Fruit fly (Drosophila melanogaster) whole organism, embryonic: ENCODE results near the gene Unc-115a.
A peak's percentile ranks its signal among the peaks of the same experiment; 100 is the strongest.

Experiments used
- ATbp ChIP-seq: fragments of 200-800 bp; sonication (Bioruptor generic); optimal IDR thresholded peaks from 2 replicates; lab custom pipeline; 2017; ENCODE audit warnings: missing biosample characterization, mild to moderate bottlenecking, missing genetic modification characterization, missing genetic modification reagents
- Atf3 ChIP-seq: fragments of 200-800 bp; sonication (Bioruptor generic); optimal IDR thresholded peaks from 3 replicates; lab custom pipeline; 2016; ENCODE audit warnings: missing biosample characterization, missing genetic modification characterization
- CG10431 ChIP-seq: fragments of 200-800 bp; sonication (Bioruptor generic); optimal IDR thresholded peaks from 3 replicates; lab custom pipeline; 2018; ENCODE audit warnings: missing biosample characterization, mild to moderate bottlenecking, missing genetic modification characterization
- CG10462 ChIP-seq: fragments of 200-800 bp; sonication (Bioruptor generic); optimal IDR thresholded peaks from 2 replicates; lab custom pipeline; 2016; ENCODE audit warnings: missing biosample characterization, missing genetic modification characterization
- CG12391 ChIP-seq: fragments of 200-800 bp; sonication (Bioruptor generic); optimal IDR thresholded peaks from 3 replicates; lab custom pipeline; 2018; ENCODE audit warnings: missing biosample characterization, mild to moderate bottlenecking, missing genetic modification characterization, moderate library complexity
- CG13287 ChIP-seq: fragments of 200-800 bp; sonication (Bioruptor generic); IDR thresholded peaks from 2 replicates; pipeline ENCODE4 v1.3.6; 2022; ENCODE audit warnings: missing biosample characterization, missing genetic modification characterization; ENCODE audit not compliant: partially characterized antibody
- CG13296 ChIP-seq: fragments of 200-800 bp; sonication (Bioruptor generic); optimal IDR thresholded peaks from 3 replicates; lab custom pipeline; 2018; ENCODE audit warnings: missing biosample characterization, mild to moderate bottlenecking, missing genetic modification characterization
- CG1647 ChIP-seq: fragments of 200-800 bp; sonication (Bioruptor generic); optimal IDR thresholded peaks from 3 replicates; lab custom pipeline; 2016; ENCODE audit warnings: missing biosample characterization, missing genetic modification characterization
- CG16779 ChIP-seq: fragments of 200-800 bp; sonication (Bioruptor generic); IDR thresholded peaks from 2 replicates; pipeline ENCODE4 v1.3.6; 2022; ENCODE audit warnings: missing biosample characterization, missing genetic modification characterization
- CG17385 ChIP-seq: fragments of 200-800 bp; sonication (Bioruptor generic); optimal IDR thresholded peaks from 3 replicates; lab custom pipeline; 2018; ENCODE audit warnings: missing biosample characterization, mild to moderate bottlenecking, missing genetic modification characterization
- CG18599 ChIP-seq: fragments of 200-800 bp; sonication (Bioruptor generic); optimal IDR thresholded peaks from 3 replicates; lab custom pipeline; 2017; ENCODE audit warnings: missing biosample characterization, missing genetic modification characterization, mild to moderate bottlenecking, moderate library complexity, missing genetic modification reagents
- CG2199 ChIP-seq: fragments of 200-800 bp; sonication (Bioruptor generic); IDR thresholded peaks from 3 replicates; pipeline ENCODE4 v1.3.6; 2022; ENCODE audit warnings: missing biosample characterization, missing genetic modification characterization
- CG33213 ChIP-seq: fragments of 200-800 bp; sonication (Bioruptor generic); optimal IDR thresholded peaks from 3 replicates; lab custom pipeline; 2016; ENCODE audit warnings: missing biosample characterization, missing genetic modification characterization
- CG34224 ChIP-seq: fragments of 200-800 bp; sonication (Bioruptor generic); IDR thresholded peaks from 3 replicates; pipeline ENCODE4 v1.3.6; 2022; ENCODE audit warnings: missing biosample characterization, missing genetic modification characterization; ENCODE audit not compliant: partially characterized antibody
- CG3726 ChIP-seq: fragments of 200-800 bp; sonication (Bioruptor generic); IDR thresholded peaks from 3 replicates; pipeline ENCODE4, ENCODE4 v1.3.6; 2022; ENCODE audit warnings: missing biosample characterization, missing genetic modification characterization
- CG4424 ChIP-seq: fragments of 200-800 bp; sonication (Bioruptor generic); optimal IDR thresholded peaks from 3 replicates; lab custom pipeline; 2016; ENCODE audit warnings: missing biosample characterization, missing genetic modification characterization
- CG4617 ChIP-seq: fragments of 200-800 bp; sonication (Bioruptor generic); optimal IDR thresholded peaks from 3 replicates; lab custom pipeline; 2016; ENCODE audit warnings: missing biosample characterization, missing genetic modification characterization, borderline replicate concordance
- CG4707 ChIP-seq: fragments of 200-800 bp; sonication (Bioruptor generic); optimal IDR thresholded peaks from 2 replicates; lab custom pipeline; 2018; ENCODE audit warnings: missing biosample characterization, mild to moderate bottlenecking, missing genetic modification characterization, moderate library complexity
- CG4854 ChIP-seq: fragments of 200-800 bp; sonication (Bioruptor generic); optimal IDR thresholded peaks from 2 replicates; lab custom pipeline; 2016; ENCODE audit warnings: missing biosample characterization, missing genetic modification characterization, inconsistent platforms
- CG6683 ChIP-seq: fragments of 200-800 bp; sonication (Bioruptor generic); optimal IDR thresholded peaks from 2 replicates; lab custom pipeline; 2017; ENCODE audit warnings: missing biosample characterization, mild to moderate bottlenecking, missing genetic modification characterization, missing genetic modification reagents
- CG6854 ChIP-seq: fragments of 200-800 bp; sonication (Bioruptor generic); optimal IDR thresholded peaks from 3 replicates; lab custom pipeline; 2017; ENCODE audit warnings: missing biosample characterization, mild to moderate bottlenecking, missing genetic modification characterization
- CG9817 ChIP-seq: fragments of 200-800 bp; sonication (Bioruptor generic); optimal IDR thresholded peaks from 2 replicates; lab custom pipeline; 2018; ENCODE audit warnings: missing biosample characterization, mild to moderate bottlenecking, missing genetic modification characterization, moderate library complexity
- Ets97D ChIP-seq: fragments of 200-800 bp; sonication (Bioruptor generic); optimal IDR thresholded peaks from 3 replicates; lab custom pipeline; 2016; ENCODE audit warnings: missing biosample characterization, missing genetic modification characterization
- Gug ChIP-seq: fragments of 200-800 bp; sonication (Bioruptor generic); IDR thresholded peaks from 4 replicates; pipeline ENCODE4 v1.3.6; 2022; ENCODE audit warnings: missing biosample characterization, missing genetic modification characterization
- Lpt ChIP-seq: fragments of >200 bp; optimal IDR thresholded peaks from 2 replicates; lab custom pipeline; 2018; ENCODE audit warnings: missing biosample characterization, missing genetic modification characterization
- NFAT ChIP-seq: fragments of 200-800 bp; sonication (Bioruptor generic); IDR thresholded peaks from 2 replicates; pipeline ENCODE4 v1.3.6; 2022; ENCODE audit warnings: missing biosample characterization, missing genetic modification characterization
- PHDP ChIP-seq: fragments of 200-800 bp; sonication (Bioruptor generic); optimal IDR thresholded peaks from 3 replicates; lab custom pipeline; 2018; ENCODE audit warnings: missing biosample characterization, mild to moderate bottlenecking, missing genetic modification characterization, moderate library complexity
- Pdp1 ChIP-seq, 2 experiments: fragments of 200-800 bp; sonication (Bioruptor generic); optimal IDR thresholded peaks; 3 replicates each; lab custom pipeline; 2016; ENCODE audit warnings: missing biosample characterization in 2 of 2, missing genetic modification characterization in 2 of 2, mild to moderate bottlenecking in 1 of 2, moderate library complexity in 1 of 2
- Side ChIP-seq: fragments of 200-800 bp; sonication (Bioruptor generic); optimal IDR thresholded peaks from 2 replicates; lab custom pipeline; 2016; ENCODE audit warnings: missing biosample characterization, missing genetic modification characterization
- Stat92E ChIP-seq, 3 experiments: fragments of >200 bp in 2 of 3; fragments of 200-800 bp in 1 of 3; sonication (Bioruptor generic) in 1 of 3; optimal IDR thresholded peaks; 2 replicates each; lab custom pipeline; 2017 to 2019; ENCODE audit warnings: missing biosample characterization in 3 of 3, missing genetic modification characterization in 3 of 3, mild to moderate bottlenecking in 1 of 3, moderate library complexity in 1 of 3
- abd-A ChIP-seq: fragments of 200-800 bp; sonication (Bioruptor generic); optimal IDR thresholded peaks from 3 replicates; lab custom pipeline; 2019; ENCODE audit warnings: missing biosample characterization, mild to moderate bottlenecking, missing genetic modification characterization, moderate library complexity
- ash1 ChIP-seq: fragments of 200-800 bp; sonication (Bioruptor generic); optimal IDR thresholded peaks from 2 replicates; lab custom pipeline; 2018; ENCODE audit warnings: missing biosample characterization, mild to moderate bottlenecking, missing genetic modification characterization
- bcd ChIP-seq: fragments of 200-800 bp; sonication (Bioruptor generic); optimal IDR thresholded peaks from 2 replicates; lab custom pipeline; 2017; ENCODE audit warnings: missing biosample characterization, mild to moderate bottlenecking, missing genetic modification characterization
- bigmax ChIP-seq: fragments of 200-800 bp; sonication (Bioruptor generic); optimal IDR thresholded peaks from 2 replicates; lab custom pipeline; 2018; ENCODE audit warnings: missing biosample characterization, mild to moderate bottlenecking, missing genetic modification characterization
- cad ChIP-seq: fragments of >200 bp; optimal IDR thresholded peaks from 2 replicates; lab custom pipeline; 2017; ENCODE audit warnings: missing biosample characterization, missing genetic modification characterization
- caup ChIP-seq: fragments of 200-800 bp; sonication (Bioruptor generic); optimal IDR thresholded peaks from 3 replicates; lab custom pipeline; 2017; ENCODE audit warnings: missing biosample characterization, mild to moderate bottlenecking, missing genetic modification characterization, moderate library complexity; ENCODE audit not compliant: severe bottlenecking
- chif ChIP-seq, 2 experiments: fragments of 200-800 bp; sonication (Bioruptor generic); optimal IDR thresholded peaks; 3 replicates each; lab custom pipeline; 2016; ENCODE audit warnings: missing biosample characterization in 2 of 2, missing genetic modification characterization in 2 of 2
- crol ChIP-seq: fragments of 200-800 bp; sonication (Bioruptor generic); IDR thresholded peaks from 2 replicates; pipeline ENCODE4 v1.3.6; 2022; ENCODE audit warnings: missing biosample characterization, missing genetic modification characterization
- dm ChIP-seq: fragments of 200-800 bp; sonication (Bioruptor generic); optimal IDR thresholded peaks from 3 replicates; lab custom pipeline; 2016; ENCODE audit warnings: missing biosample characterization, missing genetic modification characterization
- fd102C ChIP-seq: fragments of 200-800 bp; sonication (Bioruptor generic); optimal IDR thresholded peaks from 2 replicates; lab custom pipeline; 2018; ENCODE audit warnings: missing biosample characterization, mild to moderate bottlenecking, missing genetic modification characterization, moderate library complexity
- gfzf ChIP-seq: fragments of 200-800 bp; sonication (Bioruptor generic); optimal IDR thresholded peaks from 2 replicates; lab custom pipeline; 2016; ENCODE audit warnings: missing biosample characterization, mild to moderate bottlenecking, missing genetic modification characterization, moderate library complexity
- hth ChIP-seq: fragments of >200 bp; optimal IDR thresholded peaks from 2 replicates; lab custom pipeline; 2017; ENCODE audit warnings: inconsistent platforms
- kay ChIP-seq: fragments of 200-800 bp; sonication (Bioruptor generic); optimal IDR thresholded peaks from 2 replicates; lab custom pipeline; 2016; ENCODE audit warnings: missing biosample characterization, missing genetic modification characterization
- nerfin-2 ChIP-seq: fragments of 200-800 bp; sonication (Bioruptor generic); IDR thresholded peaks from 2 replicates; pipeline ENCODE4 v1.3.6; 2022; ENCODE audit warnings: missing biosample characterization, missing genetic modification characterization; ENCODE audit not compliant: partially characterized antibody
- nmo ChIP-seq: fragments of 200-800 bp; sonication (Bioruptor generic); optimal IDR thresholded peaks from 2 replicates; lab custom pipeline; 2018; ENCODE audit warnings: missing biosample characterization, mild to moderate bottlenecking, missing genetic modification characterization, moderate library complexity
- pnt ChIP-seq: fragments of 200-800 bp; sonication (Bioruptor generic); optimal IDR thresholded peaks from 3 replicates; lab custom pipeline; 2016; ENCODE audit warnings: missing biosample characterization, missing genetic modification characterization
- scrt ChIP-seq: fragments of 200-800 bp; sonication (Bioruptor generic); optimal IDR thresholded peaks from 2 replicates; lab custom pipeline; 2018; ENCODE audit warnings: missing biosample characterization, mild to moderate bottlenecking, missing genetic modification characterization, moderate library complexity
- stc ChIP-seq: fragments of 200-800 bp; sonication (Bioruptor generic); IDR thresholded peaks from 2 replicates; pipeline ENCODE4 v1.3.6; 2022; ENCODE audit warnings: missing biosample characterization, missing genetic modification characterization
- tap ChIP-seq: fragments of 200-800 bp; optimal IDR thresholded peaks from 3 replicates; lab custom pipeline; 2019; ENCODE audit warnings: missing biosample characterization, mild to moderate bottlenecking, missing genetic modification characterization, moderate library complexity
- zen ChIP-seq: fragments of 200-800 bp; sonication (Bioruptor generic); optimal IDR thresholded peaks from 3 replicates; lab custom pipeline; 2018; ENCODE audit warnings: missing biosample characterization, mild to moderate bottlenecking, missing genetic modification characterization, moderate library complexity

Unc-115a gene

dm6 chr3R:9702567-9702966 is 2.6 kb downstream of the Unc-115a start (continued):
- no peak for TF ChIP-seq CG34224 (GFP tag; lab: Robert Waterston, UW)
- no peak for TF ChIP-seq CG16779
- peak; percentile 90 for TF ChIP-seq nmo (GFP tag; lab: Kevin White, UChicago)
- peak; percentile 84 for TF ChIP-seq CG9817 (tag; lab: Kevin White, UChicago)
- peak; percentile 88 for TF ChIP-seq bcd (GFP tag; lab: Kevin White, UChicago)
- peak; percentile 77 for TF ChIP-seq Gug (GFP tag; lab: Robert Waterston, UW)
- TF ChIP-seq CG4854 (GFP tag; lab: Kevin White, UChicago), result peak; percentile 88
- TF ChIP-seq abd-A (tag; lab: Kevin White, UChicago), result peak; percentile 22
- peak; percentile 69 for TF ChIP-seq Ets97D
- TF ChIP-seq CG3726 (GFP tag; lab: Robert Waterston, UW), result no peak
- peak; percentile 95 for TF ChIP-seq PHDP
- peak; percentile 92 for TF ChIP-seq CG18599 (GFP tag; lab: Kevin White, UChicago)
- TF ChIP-seq tap (tag; lab: Kevin White, UChicago), result peak; percentile 92
- peak; percentile 88 for TF ChIP-seq CG17385 (GFP tag; lab: Kevin White, UChicago)
- TF ChIP-seq cad (GFP tag; lab: Kevin White, UChicago), result no peak
- peak; percentile 81 for TF ChIP-seq zen (tag; lab: Kevin White, UChicago)
- TF ChIP-seq CG12391 (tag; lab: Kevin White, UChicago), result peak; percentile 91
- no peak for TF ChIP-seq Lpt (GFP tag; lab: Kevin White, UChicago)
- peak; percentile 57 for TF ChIP-seq bigmax (GFP tag; lab: Kevin White, UChicago)
- TF ChIP-seq CG6854, result peak; percentile 84
- peak; percentile 73 for TF ChIP-seq pnt (GFP tag; lab: Kevin White, UChicago)
- TF ChIP-seq CG4707 (GFP tag; lab: Kevin White, UChicago), result peak; percentile 81
- peak; percentile 67 for TF ChIP-seq dm (GFP tag; lab: Kevin White, UChicago)
- no peak for TF ChIP-seq nerfin-2 (GFP tag; lab: Robert Waterston, UW)
- TF ChIP-seq caup (GFP tag; lab: Kevin White, UChicago), result peak; percentile 87
- peak; percentile 85 for TF ChIP-seq scrt (GFP tag; lab: Kevin White, UChicago)
- peak in 1 of 3 experiments; percentile 49 for TF ChIP-seq Stat92E (GFP tag; optimal IDR thresholded peaks at IDR 0.05; lab: Kevin White, UChicago)
- TF ChIP-seq CG10431, result peak; percentile 27
- peak; percentile 70 for TF ChIP-seq CG10462
- no peak for TF ChIP-seq CG2199 (GFP tag; lab: Robert Waterston, UW)
- TF ChIP-seq ash1, result peak; percentile 47
- peak; percentile 76 to 80 for TF ChIP-seq chif (GFP tag; optimal IDR thresholded peaks at IDR 0.05; lab: Kevin White, UChicago)
- TF ChIP-seq Side (GFP tag; lab: Kevin White, UChicago), result peak; percentile 79
- TF ChIP-seq CG6683 (GFP tag; lab: Kevin White, UChicago), result peak; percentile 74
- no peak for TF ChIP-seq hth
- peak; percentile 88 for TF ChIP-seq CG4424 (GFP tag; lab: Kevin White, UChicago)
- peak; percentile 83 to 84 for TF ChIP-seq Pdp1 (GFP tag; optimal IDR thresholded peaks at IDR 0.05; lab: Kevin White, UChicago)
- TF ChIP-seq Atf3 (GFP tag; lab: Kevin White, UChicago), result peak; percentile 59
- peak; percentile 78 for TF ChIP-seq fd102C (GFP tag; lab: Kevin White, UChicago)
- no peak for TF ChIP-seq gfzf
- no peak for TF ChIP-seq stc (GFP tag; lab: Robert Waterston, UW)
- peak; percentile 90 for TF ChIP-seq kay
- no peak for TF ChIP-seq crol (GFP tag; lab: Robert Waterston, UW)
- no peak for TF ChIP-seq CG13287 (GFP tag; lab: Robert Waterston, UW)
- TF ChIP-seq CG33213 (GFP tag; lab: Kevin White, UChicago), result peak; percentile 82
- peak; percentile 87 for TF ChIP-seq CG13296
- TF ChIP-seq CG4617 (GFP tag; lab: Kevin White, UChicago), result peak; percentile 51
- TF ChIP-seq NFAT (GFP tag; lab: Robert Waterston, UW), result no peak
- peak; percentile 78 for TF ChIP-seq CG1647 (GFP tag; lab: Kevin White, UChicago)
- peak; percentile 89 for TF ChIP-seq ATbp (GFP tag; lab: Kevin White, UChicago)
